Worm (Caenorhabditis elegans) whole organism, midembryonic: ENCODE results near the gene ntl-4.

Experiments used
- klf-2 ChIP-seq: fragments of 200-800 bp; sonication (Bioruptor generic); conservative IDR thresholded peaks from 2 replicates; pipeline ENCODE4 v1.3.6; 2022; ENCODE audit warnings: missing genetic modification reagents, missing genetic modification characterization, missing compliant biosample characterization
- med-1 ChIP-seq: sonication (generic microtip); optimal IDR thresholded peaks from 2 replicates; lab custom pipeline; 2017; ENCODE audit warnings: missing genetic modification characterization, mild to moderate bottlenecking, missing compliant biosample characterization, antibody characterized with exemption, missing genetic modification reagents; ENCODE audit not compliant: insufficient read depth
- ref-1 ChIP-seq: fragments of 200-800 bp; sonication (Bioruptor generic); conservative IDR thresholded peaks from 2 replicates; pipeline ENCODE4 v1.3.6; 2022; ENCODE audit warnings: missing genetic modification reagents, missing genetic modification characterization, missing compliant biosample characterization
- ztf-23 ChIP-seq: fragments of 200-800 bp; sonication (Bioruptor generic); IDR thresholded peaks from 2 replicates; pipeline ENCODE4 v1.3.6; 2022; ENCODE audit warnings: missing genetic modification reagents, missing genetic modification characterization, missing compliant biosample characterization
- ztf-29 ChIP-seq: fragments of 200-800 bp; sonication (Bioruptor generic); IDR thresholded peaks from 2 replicates; pipeline ENCODE4 v1.3.6; 2022; ENCODE audit warnings: missing genetic modification reagents, missing genetic modification characterization, missing compliant biosample characterization

ce11 chrIV:7927852-7928251 lies 17.5 kb downstream of the ntl-4 start, which contains the start of gene gcy-8:
- TF ChIP-seq med-1 (GFP tag; lab: Kevin White, UChicago) (no peak), ref-1 (no peak), klf-2 (no peak), ztf-29 (no peak), ztf-23 (GFP tag; lab: Robert Waterston, UW) (no peak)
